Fruit fly (Drosophila melanogaster) whole organism, prepupa: ENCODE measurements around the gene CG2641.

Experiments used
- Blimp-1 ChIP-seq: fragments of 200-800 bp; sonication (Bioruptor generic); optimal IDR thresholded peaks from 3 replicates; lab custom pipeline; 2017; ENCODE audit warnings: missing biosample characterization, missing genetic modification characterization, mild to moderate bottlenecking, moderate library complexity, missing genetic modification reagents
- CG10669 ChIP-seq: fragments of 200-800 bp; sonication (Bioruptor generic); optimal IDR thresholded peaks from 3 replicates; lab custom pipeline; 2018; ENCODE audit warnings: missing biosample characterization, mild to moderate bottlenecking, missing genetic modification characterization, moderate library complexity
- CG11294 ChIP-seq: fragments of 200-800 bp; sonication (Bioruptor generic); IDR thresholded peaks from 2 replicates; pipeline ENCODE4 v1.3.6; 2022; ENCODE audit warnings: missing biosample characterization, missing genetic modification characterization
- CG11902 ChIP-seq: fragments of 200-800 bp; sonication (Bioruptor generic); optimal IDR thresholded peaks from 3 replicates; lab custom pipeline; 2016; ENCODE audit warnings: missing biosample characterization, missing genetic modification characterization
- CG15336 ChIP-seq: fragments of 200-800 bp; sonication (Bioruptor generic); IDR thresholded peaks from 2 replicates; pipeline ENCODE4 v1.3.6; 2022; ENCODE audit warnings: missing biosample characterization, missing genetic modification characterization
- CG3032 ChIP-seq: fragments of 200-800 bp; optimal IDR thresholded peaks from 2 replicates; lab custom pipeline; 2019; ENCODE audit warnings: missing biosample characterization, mild to moderate bottlenecking, missing genetic modification characterization, moderate library complexity
- CG32006 ChIP-seq: fragments of 200-800 bp; sonication (Bioruptor generic); optimal IDR thresholded peaks from 3 replicates; lab custom pipeline; 2017; ENCODE audit warnings: missing biosample characterization, mild to moderate bottlenecking, missing genetic modification characterization
- CG6163 ChIP-seq: fragments of 200-800 bp; sonication (Bioruptor generic); IDR thresholded peaks from 3 replicates; pipeline ENCODE4 v1.3.6; 2022; ENCODE audit warnings: missing biosample characterization, missing genetic modification characterization
- CG6792 ChIP-seq: fragments of 200-800 bp; sonication (Bioruptor generic); optimal IDR thresholded peaks from 3 replicates; lab custom pipeline; 2016; ENCODE audit warnings: missing biosample characterization, missing genetic modification characterization
- CG6808 ChIP-seq: fragments of 200-800 bp; sonication (Bioruptor generic); optimal IDR thresholded peaks from 3 replicates; lab custom pipeline; 2017; ENCODE audit warnings: missing biosample characterization, missing genetic modification characterization, mild to moderate bottlenecking, moderate library complexity, missing genetic modification reagents
- CG7368 ChIP-seq: fragments of 200-800 bp; sonication (Bioruptor generic); optimal IDR thresholded peaks from 3 replicates; lab custom pipeline; 2016; ENCODE audit warnings: missing biosample characterization, missing genetic modification characterization
- CG8119 ChIP-seq: fragments of 200-800 bp; sonication (Bioruptor generic); IDR thresholded peaks from 3 replicates; pipeline ENCODE4 v1.3.6; 2022; ENCODE audit warnings: missing biosample characterization, missing genetic modification characterization
- CG8632 ChIP-seq: fragments of 200-800 bp; sonication (Bioruptor generic); optimal IDR thresholded peaks from 3 replicates; lab custom pipeline; 2016; ENCODE audit warnings: missing biosample characterization, missing genetic modification characterization
- Ets21C ChIP-seq: fragments of 200-800 bp; sonication (Bioruptor generic); optimal IDR thresholded peaks from 3 replicates; lab custom pipeline; 2016; ENCODE audit warnings: missing biosample characterization, missing genetic modification characterization
- Gug ChIP-seq: fragments of 200-800 bp; sonication (Bioruptor generic); IDR thresholded peaks from 2 replicates; pipeline ENCODE4 v1.3.6; 2022; ENCODE audit warnings: missing biosample characterization, missing genetic modification characterization
- Hr4 ChIP-seq: fragments of 200-800 bp; sonication (Bioruptor generic); optimal IDR thresholded peaks from 3 replicates; lab custom pipeline; 2016; ENCODE audit warnings: missing biosample characterization, missing genetic modification characterization
- OdsH ChIP-seq: fragments of 200-800 bp; sonication (Bioruptor generic); optimal IDR thresholded peaks from 3 replicates; lab custom pipeline; 2016; ENCODE audit warnings: missing biosample characterization, missing genetic modification characterization
- Smox ChIP-seq: fragments of 200-800 bp; sonication (Bioruptor generic); optimal IDR thresholded peaks from 3 replicates; lab custom pipeline; 2016; ENCODE audit warnings: missing biosample characterization, missing genetic modification characterization
- Sox102F ChIP-seq: fragments of 200-800 bp; sonication (Bioruptor generic); optimal IDR thresholded peaks from 2 replicates; lab custom pipeline; 2016; ENCODE audit warnings: missing biosample characterization, mild to moderate bottlenecking, missing genetic modification characterization
- Sox14 ChIP-seq: fragments of 200-800 bp; sonication (Bioruptor generic); optimal IDR thresholded peaks from 3 replicates; lab custom pipeline; 2016; ENCODE audit warnings: missing biosample characterization, missing genetic modification characterization
- Sox15 ChIP-seq: fragments of 200-800 bp; sonication (Bioruptor generic); optimal IDR thresholded peaks from 3 replicates; lab custom pipeline; 2016; ENCODE audit warnings: missing biosample characterization, missing genetic modification characterization
- achi ChIP-seq: fragments of 200-800 bp; sonication (Bioruptor generic); optimal IDR thresholded peaks from 3 replicates; lab custom pipeline; 2016; ENCODE audit warnings: missing biosample characterization, missing genetic modification characterization
- acj6 ChIP-seq: fragments of 200-800 bp; sonication (Bioruptor generic); optimal IDR thresholded peaks from 3 replicates; lab custom pipeline; 2016; ENCODE audit warnings: missing biosample characterization, missing genetic modification characterization
- dsx ChIP-seq: fragments of 200-800 bp; optimal IDR thresholded peaks from 3 replicates; lab custom pipeline; 2019; ENCODE audit warnings: missing biosample characterization, mild to moderate bottlenecking, missing genetic modification characterization, moderate library complexity; ENCODE audit not compliant: poor library complexity, severe bottlenecking
- eg ChIP-seq: fragments of 200-800 bp; sonication (Bioruptor generic); IDR thresholded peaks from 3 replicates; pipeline ENCODE4 v1.3.6; 2022; ENCODE audit warnings: missing biosample characterization, missing genetic modification characterization
- esn ChIP-seq: fragments of 200-800 bp; sonication (Bioruptor generic); optimal IDR thresholded peaks from 2 replicates; lab custom pipeline; 2016; ENCODE audit warnings: missing biosample characterization, mild to moderate bottlenecking, missing genetic modification characterization, moderate library complexity
- fd59A ChIP-seq: fragments of 200-800 bp; sonication (Bioruptor generic); optimal IDR thresholded peaks from 2 replicates; lab custom pipeline; 2017; ENCODE audit warnings: missing biosample characterization, mild to moderate bottlenecking, missing genetic modification characterization, missing genetic modification reagents
- fkh ChIP-seq: fragments of 200-800 bp; sonication (Bioruptor generic); optimal IDR thresholded peaks from 3 replicates; lab custom pipeline; 2017; ENCODE audit warnings: missing biosample characterization, mild to moderate bottlenecking, missing genetic modification characterization, moderate library complexity
- pdm3 ChIP-seq: fragments of 200-800 bp; sonication (Bioruptor generic); optimal IDR thresholded peaks from 3 replicates; lab custom pipeline; 2016; ENCODE audit warnings: missing biosample characterization, missing genetic modification characterization
- salr ChIP-seq, 2 experiments: fragments of 200-800 bp; sonication (Bioruptor generic); optimal IDR thresholded peaks; 3 replicates each; lab custom pipeline; 2016 to 2018; ENCODE audit warnings: missing biosample characterization in 2 of 2, missing genetic modification characterization in 2 of 2, mild to moderate bottlenecking in 1 of 2
- spab ChIP-seq: fragments of 200-800 bp; sonication (Bioruptor generic); optimal IDR thresholded peaks from 2 replicates; lab custom pipeline; 2017; ENCODE audit warnings: missing biosample characterization, mild to moderate bottlenecking, missing genetic modification characterization, missing genetic modification reagents
- ss ChIP-seq, 2 experiments: fragments of 200-800 bp; sonication (Bioruptor generic); optimal IDR thresholded peaks; 2 replicates in 1 of 2; 3 replicates in 1 of 2; lab custom pipeline; 2017 to 2018; ENCODE audit warnings: mild to moderate bottlenecking in 2 of 2, missing biosample characterization in 2 of 2, missing genetic modification characterization in 2 of 2, moderate library complexity in 1 of 2
- svp ChIP-seq: fragments of 200-800 bp; sonication (Bioruptor generic); peaks from one replicate; lab custom pipeline; 2016; ENCODE audit warnings: missing biosample characterization, missing genetic modification characterization
- topi ChIP-seq: fragments of 200-800 bp; sonication (Bioruptor generic); optimal IDR thresholded peaks from 3 replicates; lab custom pipeline; 2016; ENCODE audit warnings: missing biosample characterization, missing genetic modification characterization
- vri ChIP-seq: fragments of 200-800 bp; sonication (Bioruptor generic); optimal IDR thresholded peaks from 3 replicates; lab custom pipeline; 2016; ENCODE audit warnings: missing biosample characterization, mild to moderate bottlenecking, missing genetic modification characterization

Gene CG2641

DNA sequence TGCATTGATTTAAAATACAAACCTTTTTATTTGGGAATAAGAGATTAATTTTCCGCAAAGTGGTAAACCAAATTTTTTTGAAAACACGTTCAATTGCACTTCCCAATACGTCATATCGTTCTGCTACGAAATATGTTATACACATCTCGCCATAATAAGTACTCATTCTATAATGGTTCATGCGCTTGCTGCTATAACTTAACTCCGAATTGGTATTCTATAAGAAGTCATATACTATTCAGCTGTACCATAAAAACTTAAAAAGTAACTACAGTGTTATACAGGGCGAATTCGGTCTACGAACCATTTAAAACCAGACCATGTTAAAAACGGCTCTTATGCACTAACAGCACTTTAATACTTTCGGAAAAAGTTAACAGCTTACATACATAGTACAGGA lies 14.2 kb upstream of the CG2641 start:
- no peak for TF ChIP-seq Smox (GFP tag; lab: Kevin White, UChicago)
- TF ChIP-seq Blimp-1, result no peak
- peak; percentile 26 for TF ChIP-seq pdm3 (GFP tag; lab: Kevin White, UChicago)
- no peak for TF ChIP-seq CG8119 (GFP tag; lab: Robert Waterston, UW)
- no peak for TF ChIP-seq CG3032
- TF ChIP-seq CG6808 (GFP tag; lab: Kevin White, UChicago), result peak; percentile 4
- TF ChIP-seq ss (GFP tag; optimal IDR thresholded peaks at IDR 0.05; lab: Kevin White, UChicago), result no peak
- peak; percentile 39 for TF ChIP-seq OdsH (GFP tag; lab: Kevin White, UChicago)
- peak; percentile 50 for TF ChIP-seq CG10669 (GFP tag; lab: Kevin White, UChicago)

DNA sequence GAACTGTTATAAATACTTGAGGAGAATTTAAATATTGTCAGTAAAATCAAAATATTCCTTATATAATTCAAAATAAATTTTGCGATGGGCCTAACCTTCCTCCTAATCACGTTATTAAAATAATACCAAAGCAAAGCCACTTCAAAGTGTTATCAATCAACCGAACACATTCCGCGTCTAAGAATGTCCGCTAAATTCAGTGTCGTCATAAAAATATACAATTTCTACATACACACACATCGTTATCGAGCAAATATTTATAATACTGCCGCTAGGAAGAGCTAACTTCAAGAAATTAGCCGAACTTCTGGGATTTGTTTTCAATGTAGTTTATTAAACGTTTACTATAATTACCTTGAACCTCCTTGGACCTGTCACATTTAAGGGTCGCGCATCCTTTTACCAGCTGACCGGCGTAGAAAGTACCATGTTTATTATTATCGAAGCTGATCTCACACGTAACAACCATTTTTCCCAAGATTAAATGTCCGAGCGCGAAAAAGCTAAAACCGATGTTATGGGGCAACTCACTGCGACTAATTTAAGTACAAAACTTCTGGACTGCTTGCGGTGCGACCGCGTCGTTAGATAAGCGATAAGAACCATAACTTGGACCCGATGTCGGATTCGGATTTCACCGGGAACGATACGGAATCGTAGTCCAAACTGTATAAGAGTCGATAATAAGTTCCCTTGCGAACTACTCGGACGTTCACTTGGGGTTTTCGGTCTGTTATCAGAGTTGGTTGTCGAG lies 10.8 kb upstream of the CG2641 start, which contains the start of gene CG18747:
Gene CG18747 (minus strand): TSS at position 514 of the 754 bp plus-strand sequence.
- TF ChIP-seq CG8632 (no peak), CG6163 (GFP tag; lab: Robert Waterston, UW) (no peak), CG6792 (GFP tag; lab: Kevin White, UChicago) (no peak), CG7368 (GFP tag; lab: Kevin White, UChicago) (no peak), topi (no peak), Sox15 (GFP tag; lab: Kevin White, UChicago) (no peak), Sox102F (GFP tag; lab: Kevin White, UChicago) (no peak), salr (GFP tag; optimal IDR thresholded peaks at IDR 0.05; lab: Kevin White, UChicago) (no peak), achi (GFP tag; lab: Kevin White, UChicago) (no peak), Sox14 (GFP tag; lab: Kevin White, UChicago) (no peak), vri (GFP tag; lab: Kevin White, UChicago) (peak; percentile 76), Hr4 (GFP tag; lab: Kevin White, UChicago) (no peak), acj6 (no peak), svp (peak; percentile 51), CG10669 (GFP tag; lab: Kevin White, UChicago) (no peak), CG32006 (no peak), fd59A (GFP tag; lab: Kevin White, UChicago) (no peak)

DNA sequence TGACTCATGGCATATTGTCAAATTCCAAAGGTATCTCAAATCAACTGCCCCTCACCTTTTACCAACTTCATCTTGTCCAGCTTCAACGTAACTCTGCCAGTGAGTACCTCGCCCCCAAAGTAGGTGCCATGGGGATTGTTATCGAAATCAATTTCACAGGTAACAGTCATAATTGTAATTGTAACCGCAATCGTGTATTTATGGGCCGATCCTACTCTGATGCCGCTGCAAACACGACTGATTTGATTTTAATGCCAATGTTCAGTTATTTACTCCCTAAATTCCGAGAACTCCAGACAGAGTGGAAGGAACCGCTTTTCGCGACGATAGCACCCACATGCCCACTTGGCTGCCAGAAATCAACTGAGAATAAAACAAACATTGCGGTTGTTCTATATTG lies 8.1 kb upstream of the CG2641 start, which contains the start of gene CG18745:
Gene CG18745 (minus strand): TSS at position 336 of the 400 bp plus-strand sequence.
- no peak for TF ChIP-seq achi (GFP tag; lab: Kevin White, UChicago)
- no peak for TF ChIP-seq spab (GFP tag; lab: Kevin White, UChicago)
- TF ChIP-seq vri (GFP tag; lab: Kevin White, UChicago), result peak; percentile 57
- peak; percentile 14 for TF ChIP-seq fkh (GFP tag; lab: Kevin White, UChicago)
- TF ChIP-seq Smox (GFP tag; lab: Kevin White, UChicago), result no peak
- no peak for TF ChIP-seq Gug (GFP tag; lab: Robert Waterston, UW)

DNA sequence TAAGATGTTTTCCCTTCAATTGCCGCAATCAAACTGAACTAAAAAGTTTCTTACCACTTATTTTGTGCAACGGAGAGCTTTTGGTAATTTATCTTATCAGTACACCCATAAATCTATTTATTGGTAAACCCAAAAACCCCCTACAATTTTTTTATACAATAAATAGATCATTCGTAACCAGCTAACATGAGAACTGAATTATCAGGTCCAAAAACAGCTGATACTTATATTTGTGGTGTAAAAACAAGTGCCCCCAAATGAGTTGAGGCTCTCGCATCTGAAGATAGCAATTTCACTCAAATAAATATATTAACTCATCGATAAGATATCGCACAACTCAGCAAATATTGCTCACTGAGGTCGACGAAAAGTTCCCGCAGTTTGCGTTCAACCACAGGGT lies 6.0 kb upstream of the CG2641 start, which contains the start of gene CG18748:
Gene CG18748 (minus strand): TSS at position 25 of the 400 bp plus-strand sequence.
- no peak for TF ChIP-seq Blimp-1
- TF ChIP-seq svp, result peak; percentile 85
- TF ChIP-seq CG11294 (GFP tag; lab: Robert Waterston, UW), result no peak
- TF ChIP-seq OdsH (GFP tag; lab: Kevin White, UChicago), result no peak
- peak; percentile 2 for TF ChIP-seq fkh (GFP tag; lab: Kevin White, UChicago)
- peak; percentile 73 for TF ChIP-seq vri (GFP tag; lab: Kevin White, UChicago)
- TF ChIP-seq CG15336 (GFP tag; lab: Robert Waterston, UW), result no peak
- TF ChIP-seq, all 60 proteins: peak for 3

DNA sequence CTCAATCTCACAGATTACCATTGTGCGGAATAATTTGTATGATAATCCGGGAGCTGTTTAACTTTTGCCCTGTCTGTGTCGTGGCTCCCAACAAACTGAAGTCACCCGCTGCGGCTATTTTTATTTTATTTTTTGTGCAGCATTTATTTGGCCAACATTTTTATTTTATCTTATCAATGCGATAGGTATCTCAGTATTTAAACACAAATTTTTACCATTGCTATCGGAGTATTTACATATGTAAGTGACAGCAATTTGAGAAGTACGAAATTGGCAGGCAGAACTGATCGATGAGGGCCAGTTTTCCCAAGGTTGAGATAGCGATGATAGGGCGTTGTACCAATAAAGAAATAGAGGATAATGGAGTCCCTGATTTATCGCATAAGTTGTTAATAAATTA lies 3.8 kb upstream of the CG2641 start, which contains the start of gene CG18746:
Gene CG18746 (minus strand): TSS at position 101 of the 400 bp plus-strand sequence.
- TF ChIP-seq CG11902, result no peak
- TF ChIP-seq CG6792 (GFP tag; lab: Kevin White, UChicago), result no peak
- TF ChIP-seq CG8119 (GFP tag; lab: Robert Waterston, UW), result no peak
- TF ChIP-seq esn (GFP tag; lab: Kevin White, UChicago), result no peak
- TF ChIP-seq CG7368 (GFP tag; lab: Kevin White, UChicago), result no peak
- no peak for TF ChIP-seq Ets21C (GFP tag; lab: Kevin White, UChicago)
- no peak for TF ChIP-seq dsx (GFP tag; lab: Kevin White, UChicago)
- TF ChIP-seq fkh (GFP tag; lab: Kevin White, UChicago), result no peak
- TF ChIP-seq eg (GFP tag; lab: Robert Waterston, UW), result no peak
- TF ChIP-seq CG3032, result no peak
- TF ChIP-seq Sox102F (GFP tag; lab: Kevin White, UChicago), result no peak
